Worm (Caenorhabditis elegans) whole organism, young adult: Measurements from ENCODE around the gene fipr-3.

ENCODE experiments used
- B0035.1 ChIP-seq: sonication (generic microtip); optimal IDR thresholded peaks from 2 replicates; lab custom pipeline; 2016; ENCODE audit warnings: missing genetic modification characterization, mild to moderate bottlenecking, missing compliant biosample characterization, missing genotype, missing genetic modification reagents
- B0336.3 ChIP-seq: fragments of 200-800 bp; sonication (Bioruptor generic); IDR thresholded peaks from 2 replicates; pipeline ENCODE4 v1.3.6; 2022; ENCODE audit warnings: missing genetic modification characterization, missing compliant biosample characterization
- F23B12.7 ChIP-seq: sonication (generic microtip); optimal IDR thresholded peaks from 2 replicates; lab custom pipeline; 2017; ENCODE audit warnings: missing genetic modification characterization, mild to moderate bottlenecking, missing compliant biosample characterization, antibody characterized with exemption, moderate library complexity; ENCODE audit not compliant: insufficient read depth
- F39B2.1 ChIP-seq: fragments of 200-800 bp; sonication (Bioruptor generic); IDR thresholded peaks from 2 replicates; pipeline ENCODE4 v1.3.6; 2022; ENCODE audit warnings: missing genetic modification reagents, missing genetic modification characterization, missing compliant biosample characterization
- F49E8.2 ChIP-seq: sonication (generic microtip); optimal IDR thresholded peaks from 3 replicates; lab custom pipeline; 2017; ENCODE audit warnings: missing genetic modification characterization, mild to moderate bottlenecking, missing compliant biosample characterization, antibody characterized with exemption, moderate library complexity; ENCODE audit not compliant: insufficient read depth
- F52B5.7 ChIP-seq: sonication (generic microtip); optimal IDR thresholded peaks from 2 replicates; lab custom pipeline; 2016; ENCODE audit warnings: mild to moderate bottlenecking, missing genetic modification characterization, missing compliant biosample characterization
- F55B11.4 ChIP-seq: sonication (generic microtip); optimal IDR thresholded peaks from 2 replicates; lab custom pipeline; 2016; ENCODE audit warnings: missing compliant biosample characterization, missing genetic modification characterization, borderline replicate concordance; ENCODE audit not compliant: insufficient read depth
- F57C9.4 ChIP-seq: sonication (generic microtip); optimal IDR thresholded peaks from 2 replicates; lab custom pipeline; 2017; ENCODE audit warnings: mild to moderate bottlenecking, missing genetic modification characterization, missing compliant biosample characterization
- aptf-3 ChIP-seq: fragments of 200-800 bp; sonication (Bioruptor generic); IDR thresholded peaks from 2 replicates; pipeline ENCODE4 v1.3.6; 2022; ENCODE audit warnings: missing genetic modification characterization, missing compliant biosample characterization
- athp-1 ChIP-seq: sonication (generic microtip); optimal IDR thresholded peaks from 2 replicates; lab custom pipeline; 2017; ENCODE audit warnings: mild to moderate bottlenecking, missing genetic modification characterization, missing compliant biosample characterization
- attf-5 ChIP-seq: fragments of 200-800 bp; sonication (Bioruptor generic); optimal IDR thresholded peaks from 2 replicates; lab custom pipeline; 2018; ENCODE audit warnings: mild to moderate bottlenecking, missing genetic modification characterization, missing compliant biosample characterization
- ceh-40 ChIP-seq: fragments of 200-800 bp; sonication (Bioruptor generic); IDR thresholded peaks from 2 replicates; pipeline ENCODE4 v1.3.6; 2022; ENCODE audit warnings: missing genetic modification characterization, missing compliant biosample characterization
- ceh-58 ChIP-seq: fragments of 200-800 bp; sonication (Bioruptor generic); IDR thresholded peaks from 2 replicates; pipeline ENCODE4 v1.3.6; 2022; ENCODE audit warnings: missing genetic modification characterization, missing compliant biosample characterization
- ceh-91 ChIP-seq: fragments of 200-800 bp; sonication (Bioruptor generic); IDR thresholded peaks from 2 replicates; pipeline ENCODE4 v1.3.6; 2022; ENCODE audit warnings: missing genetic modification reagents, missing genetic modification characterization, missing compliant biosample characterization
- chd-7 ChIP-seq: sonication (generic microtip); optimal IDR thresholded peaks from 2 replicates; lab custom pipeline; 2016; ENCODE audit warnings: mild to moderate bottlenecking, missing genetic modification characterization, moderate library complexity, missing compliant biosample characterization
- dox-1 ChIP-seq: fragments of 200-800 bp; sonication (Bioruptor generic); IDR thresholded peaks from 2 replicates; pipeline ENCODE4 v1.3.6; 2022; ENCODE audit warnings: missing genetic modification reagents, missing genetic modification characterization, missing compliant biosample characterization
- efl-1 ChIP-seq: fragments of 150-350 bp; optimal IDR thresholded peaks from 2 replicates; lab custom pipeline; 2014; ENCODE audit warnings: missing biosample characterization, missing genetic modification reagents, missing genetic modification characterization
- ets-4 ChIP-seq: fragments of 200-800 bp; sonication (Bioruptor generic); optimal IDR thresholded peaks from 2 replicates; lab custom pipeline; 2018; ENCODE audit warnings: mild to moderate bottlenecking, missing genetic modification characterization, missing compliant biosample characterization
- hmg-1.2 ChIP-seq: fragments of 200-800 bp; sonication (Bioruptor generic); IDR thresholded peaks from 2 replicates; pipeline ENCODE4 v1.3.6; 2022; ENCODE audit warnings: missing genetic modification reagents, missing genetic modification characterization, missing compliant biosample characterization
- hsf-1 ChIP-seq: fragments of 200-800 bp; sonication (Bioruptor generic); IDR thresholded peaks from 2 replicates; pipeline ENCODE4 v1.3.6; 2022; ENCODE audit warnings: missing genetic modification reagents, missing genetic modification characterization, missing compliant biosample characterization
- lin-40 ChIP-seq: sonication (generic microtip); optimal IDR thresholded peaks from 2 replicates; lab custom pipeline; 2016; ENCODE audit warnings: missing genetic modification characterization, mild to moderate bottlenecking, missing compliant biosample characterization, missing genotype, missing genetic modification reagents
- lsl-1 ChIP-seq: fragments of 200-800 bp; sonication (Bioruptor generic); optimal IDR thresholded peaks from 2 replicates; lab custom pipeline; 2018; ENCODE audit warnings: mild to moderate bottlenecking, missing genetic modification characterization, moderate library complexity, missing compliant biosample characterization
- mcd-1 ChIP-seq: fragments of 200-800 bp; sonication (Bioruptor generic); IDR thresholded peaks from 2 replicates; pipeline ENCODE4 v1.3.6; 2022; ENCODE audit warnings: missing genetic modification reagents, missing genetic modification characterization, missing compliant biosample characterization
- nfya-2 ChIP-seq: fragments of 200-800 bp; sonication (Bioruptor generic); IDR thresholded peaks from 2 replicates; pipeline ENCODE4 v1.3.6; 2022; ENCODE audit warnings: missing genetic modification reagents, missing genetic modification characterization, missing compliant biosample characterization
- nfyb-1 ChIP-seq: fragments of 200-800 bp; sonication (Bioruptor generic); IDR thresholded peaks from 2 replicates; pipeline ENCODE4 v1.3.6; 2022; ENCODE audit warnings: missing genetic modification reagents, missing genetic modification characterization, missing compliant biosample characterization
- nhr-80 ChIP-seq: sonication (generic microtip); optimal IDR thresholded peaks from 2 replicates; lab custom pipeline; 2016; ENCODE audit warnings: missing genetic modification characterization, missing compliant biosample characterization
- rec-8 ChIP-seq, 2 experiments: sonication (generic microtip); optimal IDR thresholded peaks; 2 replicates each; lab custom pipeline; 2016; ENCODE audit warnings: mild to moderate bottlenecking in 2 of 2, missing genetic modification characterization in 2 of 2, missing genetic modification reagents in 2 of 2, missing genotype in 2 of 2, missing biosample characterization in 1 of 2, missing compliant biosample characterization in 1 of 2, moderate library complexity in 1 of 2
- tbx-9 ChIP-seq: sonication (generic microtip); optimal IDR thresholded peaks from 2 replicates; lab custom pipeline; 2016; ENCODE audit warnings: borderline replicate concordance, missing genetic modification characterization, inconsistent platforms, missing compliant biosample characterization
- tlf-1 ChIP-seq: fragments of 200-800 bp; sonication (Bioruptor generic); optimal IDR thresholded peaks from 2 replicates; lab custom pipeline; 2018; ENCODE audit warnings: mild to moderate bottlenecking, missing genetic modification characterization, missing compliant biosample characterization
- xnd-1 ChIP-seq: sonication (generic microtip); optimal IDR thresholded peaks from 2 replicates; lab custom pipeline; 2016; ENCODE audit warnings: missing genotype, missing genetic modification reagents, missing genetic modification characterization, missing compliant biosample characterization
- zfh-2 ChIP-seq: fragments of 200-800 bp; sonication (Bioruptor generic); conservative IDR thresholded peaks from 2 replicates; pipeline ENCODE4 v1.3.6; 2022; ENCODE audit warnings: missing genetic modification reagents, missing genetic modification characterization, missing compliant biosample characterization
- zim-3 ChIP-seq: sonication (generic microtip); optimal IDR thresholded peaks from 2 replicates; lab custom pipeline; 2017; ENCODE audit warnings: mild to moderate bottlenecking, missing genetic modification characterization, moderate library complexity, missing compliant biosample characterization
- ztf-28 ChIP-seq: fragments of 200-800 bp; sonication (Bioruptor generic); IDR thresholded peaks from 2 replicates; pipeline ENCODE4 v1.3.6; 2022; ENCODE audit warnings: missing genetic modification reagents, missing genetic modification characterization, missing compliant biosample characterization

Gene fipr-3

DNA sequence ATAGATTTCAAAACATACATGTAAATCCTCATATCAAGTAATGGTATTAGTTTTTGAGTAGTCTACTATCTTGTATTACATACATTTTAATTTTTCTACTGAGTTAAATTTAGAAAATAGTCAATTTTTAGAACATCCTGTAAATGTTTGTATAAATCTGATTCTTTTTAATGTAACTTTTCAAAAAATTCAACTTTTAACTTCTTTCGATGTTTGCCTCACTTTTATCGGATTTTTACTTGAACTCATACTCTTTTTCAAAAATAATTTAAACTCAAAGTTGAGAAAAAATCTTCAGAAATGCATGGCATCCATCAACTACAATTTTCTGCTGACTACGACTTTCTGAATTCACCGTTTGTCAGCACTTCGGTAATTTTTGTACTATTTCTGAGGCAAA, 41.3 kb downstream of the fipr-3 start, which contains the start of gene M163.7:
M163.7 (plus strand) TSS at position 301 of the 400 bp plus-strand sequence.
- TF ChIP-seq athp-1 (tag; lab: Kevin White, UChicago) (no peak), tlf-1 (GFP tag; lab: Kevin White, UChicago) (no peak), ceh-58 (GFP tag; lab: Robert Waterston, UW) (no peak), attf-5 (no peak), nfya-2 (GFP tag; lab: Robert Waterston, UW) (no peak), B0035.1 (tag; lab: Kevin White, UChicago) (no peak), lin-40 (tag; lab: Kevin White, UChicago) (no peak), zim-3 (tag; lab: Kevin White, UChicago) (no peak), xnd-1 (no peak), ets-4 (GFP tag; lab: Kevin White, UChicago) (no peak), zfh-2 (no peak), F49E8.2 (no peak), lsl-1 (GFP tag; lab: Kevin White, UChicago) (no peak), ceh-40 (GFP tag; lab: Robert Waterston, UW) (no peak), mcd-1 (GFP tag; lab: Robert Waterston, UW) (no peak), dox-1 (GFP tag; lab: Robert Waterston, UW) (no peak)
- TF ChIP-seq, all 124 proteins: peak for 0

DNA sequence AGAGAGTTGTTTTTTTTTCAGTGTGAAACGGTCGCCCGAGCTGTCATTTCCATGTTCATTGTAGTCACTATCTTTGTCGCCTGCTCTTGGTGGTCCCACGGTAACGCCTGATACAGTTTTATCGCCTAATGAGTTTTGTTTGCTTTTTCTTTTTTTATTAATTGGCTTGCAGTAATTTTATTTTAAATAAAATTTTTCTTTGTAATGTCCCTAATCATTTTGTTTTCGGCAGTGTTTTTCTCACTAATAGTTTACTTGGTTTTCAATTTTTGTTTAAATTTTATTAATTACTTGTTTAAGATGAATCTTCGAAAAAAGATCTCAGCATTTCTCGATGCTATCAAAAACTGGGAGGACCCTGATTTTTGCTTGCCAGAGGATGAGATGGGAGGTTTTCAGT, 42.4 kb downstream of the fipr-3 start, which contains the start of gene M163.22:
M163.22 (plus strand) TSS at position 301 of the 400 bp plus-strand sequence.
- TF ChIP-seq aptf-3 (GFP tag; lab: Robert Waterston, UW) (no peak), F39B2.1 (no peak)

DNA sequence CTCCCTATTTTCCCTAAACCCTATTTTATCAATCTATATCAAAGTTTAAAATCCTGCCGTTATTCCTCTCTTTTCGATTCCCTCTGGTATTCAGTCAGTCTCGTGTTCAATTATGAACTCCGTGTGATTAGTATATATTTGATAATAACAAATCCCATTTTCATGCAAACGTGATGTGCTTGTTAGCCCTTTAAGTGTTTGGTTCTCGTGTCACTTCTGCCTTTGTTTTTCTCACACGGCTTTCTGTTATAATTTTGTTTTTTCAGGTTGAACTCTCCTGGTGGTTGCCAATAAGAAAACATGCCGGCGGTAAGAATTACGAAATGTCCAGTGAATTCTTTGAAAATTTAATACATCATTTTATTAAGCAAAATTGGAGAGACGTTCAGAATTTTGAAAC, 43.3 kb downstream of the fipr-3 start, which contains the start of gene M163.21:
M163.21 (plus strand) TSS at position 301 of the 400 bp plus-strand sequence.
- TF ChIP-seq F55B11.4 (no peak), ceh-91 (GFP tag; lab: Robert Waterston, UW) (no peak), efl-1 (GFP tag; lab: Kevin White, UChicago) (no peak), tbx-9 (tag; lab: Kevin White, UChicago) (no peak), F57C9.4 (no peak), chd-7 (tag; lab: Kevin White, UChicago) (no peak)

DNA sequence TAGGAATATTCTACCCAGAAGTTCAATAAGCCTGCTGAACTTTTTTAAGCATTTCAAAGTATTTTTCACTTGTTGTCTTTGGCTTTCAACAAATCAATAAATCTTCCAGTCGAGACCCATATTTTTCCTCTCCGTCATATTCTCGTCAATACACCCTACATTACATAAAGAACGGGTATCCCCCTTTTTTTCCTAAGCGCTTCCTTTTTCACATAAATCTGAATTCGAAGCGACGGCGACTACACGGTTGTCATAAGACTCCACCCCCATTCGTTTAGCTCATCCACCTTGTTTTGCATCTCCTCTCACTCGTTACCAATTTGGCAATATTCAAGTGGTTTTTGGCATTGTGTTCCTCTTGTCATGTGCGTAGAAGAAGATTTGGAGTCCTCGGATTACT, 46.1 kb downstream of the fipr-3 start, which contains the start of gene M163.9:
M163.9 (plus strand) TSS at position 301 of the 400 bp plus-strand sequence.
- TF ChIP-seq B0336.3 (GFP tag; lab: Robert Waterston, UW), result no peak
- no peak for TF ChIP-seq hmg-1.2 (GFP tag; lab: Robert Waterston, UW)
- no peak for TF ChIP-seq nfyb-1
- no peak for TF ChIP-seq rec-8 (tag; optimal IDR thresholded peaks at IDR 0.05; lab: Kevin White, UChicago)
- no peak for TF ChIP-seq F52B5.7 (tag; lab: Kevin White, UChicago)
- TF ChIP-seq nhr-80 (tag; lab: Kevin White, UChicago), result no peak
- TF ChIP-seq lin-40 (tag; lab: Kevin White, UChicago), result no peak
- no peak for TF ChIP-seq F23B12.7 (tag; lab: Kevin White, UChicago)
- TF ChIP-seq attf-5, result no peak
- TF ChIP-seq ztf-28 (GFP tag; lab: Robert Waterston, UW), result no peak
- TF ChIP-seq hsf-1 (GFP tag; lab: Robert Waterston, UW), result no peak
